Fruit fly (Drosophila melanogaster) whole organism, embryonic: Measurements from ENCODE around the gene ND-B17.

Experiments used
- CG10462 ChIP-seq: fragments of 200-800 bp; sonication (Bioruptor generic); optimal IDR thresholded peaks from 2 replicates; lab custom pipeline; 2016; ENCODE audit warnings: missing biosample characterization, missing genetic modification characterization
- CG15514 ChIP-seq: fragments of 200-800 bp; sonication (Bioruptor generic); optimal IDR thresholded peaks from 3 replicates; lab custom pipeline; 2017; ENCODE audit warnings: missing biosample characterization, missing genetic modification characterization, mild to moderate bottlenecking, moderate library complexity, missing genetic modification reagents
- CG16779 ChIP-seq: fragments of 200-800 bp; sonication (Bioruptor generic); IDR thresholded peaks from 2 replicates; pipeline ENCODE4 v1.3.6; 2022; ENCODE audit warnings: missing biosample characterization, missing genetic modification characterization
- CG17186 ChIP-seq: fragments of 200-800 bp; sonication (Bioruptor generic); optimal IDR thresholded peaks from 3 replicates; lab custom pipeline; 2017; ENCODE audit warnings: missing biosample characterization, missing genetic modification reagents, missing genetic modification characterization
- CG18476 ChIP-seq: fragments of 200-800 bp; sonication (Bioruptor generic); optimal IDR thresholded peaks from 2 replicates; lab custom pipeline; 2016; ENCODE audit warnings: missing biosample characterization, mild to moderate bottlenecking, missing genetic modification characterization
- CG3065 ChIP-seq: fragments of 200-800 bp; sonication (Bioruptor generic); optimal IDR thresholded peaks from 2 replicates; lab custom pipeline; 2016; ENCODE audit warnings: missing biosample characterization, missing genetic modification characterization
- CG31365 ChIP-seq: fragments of 200-800 bp; sonication (Bioruptor generic); optimal IDR thresholded peaks from 2 replicates; lab custom pipeline; 2018; ENCODE audit warnings: missing biosample characterization, mild to moderate bottlenecking, missing genetic modification characterization
- CG3163 ChIP-seq: fragments of 200-800 bp; sonication (Bioruptor generic); optimal IDR thresholded peaks from 3 replicates; lab custom pipeline; 2016; ENCODE audit warnings: missing biosample characterization, missing genetic modification characterization
- CG43689 ChIP-seq: fragments of 200-800 bp; sonication (Bioruptor generic); IDR thresholded peaks from 2 replicates; pipeline ENCODE4 v1.3.6; 2022; ENCODE audit warnings: missing biosample characterization, missing genetic modification characterization
- CG4404 ChIP-seq: fragments of 200-800 bp; sonication (Bioruptor generic); IDR thresholded peaks from 2 replicates; pipeline ENCODE4 v1.3.6; 2022; ENCODE audit warnings: missing biosample characterization, missing genetic modification characterization
- CG6765 ChIP-seq: fragments of 200-800 bp; sonication (Bioruptor generic); optimal IDR thresholded peaks from 3 replicates; lab custom pipeline; 2017; ENCODE audit warnings: missing biosample characterization, mild to moderate bottlenecking, missing genetic modification characterization
- CG7786 ChIP-seq: fragments of 200-800 bp; sonication (Bioruptor generic); optimal IDR thresholded peaks from 2 replicates; lab custom pipeline; 2016; ENCODE audit warnings: missing biosample characterization, missing genetic modification characterization
- CG7987 ChIP-seq: fragments of 200-800 bp; sonication (Bioruptor generic); optimal IDR thresholded peaks from 2 replicates; lab custom pipeline; 2018; ENCODE audit warnings: missing biosample characterization, mild to moderate bottlenecking, missing genetic modification characterization, moderate library complexity
- CG8089 ChIP-seq: fragments of 200-800 bp; sonication (Bioruptor generic); optimal IDR thresholded peaks from 3 replicates; lab custom pipeline; 2016; ENCODE audit warnings: missing biosample characterization, missing genetic modification characterization
- CG9876 ChIP-seq: fragments of 200-800 bp; sonication (Bioruptor generic); optimal IDR thresholded peaks from 2 replicates; lab custom pipeline; 2016; ENCODE audit warnings: missing biosample characterization, missing genetic modification characterization
- D19B ChIP-seq: fragments of 200-800 bp; sonication (Bioruptor generic); optimal IDR thresholded peaks from 2 replicates; lab custom pipeline; 2017; ENCODE audit warnings: missing biosample characterization, mild to moderate bottlenecking, missing genetic modification characterization
- Dbx ChIP-seq: fragments of 200-800 bp; sonication (Bioruptor generic); IDR thresholded peaks from 3 replicates; pipeline ENCODE4 v1.3.6; 2022; ENCODE audit warnings: missing biosample characterization, missing genetic modification characterization
- Fer3 ChIP-seq: fragments of 200-800 bp; sonication (Bioruptor generic); optimal IDR thresholded peaks from 2 replicates; lab custom pipeline; 2018; ENCODE audit warnings: missing biosample characterization, mild to moderate bottlenecking, missing genetic modification characterization, moderate library complexity
- Kr ChIP-seq: fragments of 200-800 bp; sonication (Bioruptor generic); optimal IDR thresholded peaks from 2 replicates; lab custom pipeline; 2017; ENCODE audit warnings: missing biosample characterization, mild to moderate bottlenecking, missing genetic modification characterization
- MTF-1 ChIP-seq: fragments of 200-800 bp; sonication (Bioruptor generic); optimal IDR thresholded peaks from 2 replicates; lab custom pipeline; 2018; ENCODE audit warnings: missing biosample characterization, mild to moderate bottlenecking, missing genetic modification characterization, borderline replicate concordance
- Max ChIP-seq: fragments of 200-800 bp; sonication (Bioruptor generic); optimal IDR thresholded peaks from 2 replicates; lab custom pipeline; 2016; ENCODE audit warnings: missing biosample characterization, mild to moderate bottlenecking, missing genetic modification characterization
- NFAT ChIP-seq: fragments of 200-800 bp; sonication (Bioruptor generic); IDR thresholded peaks from 2 replicates; pipeline ENCODE4 v1.3.6; 2022; ENCODE audit warnings: missing biosample characterization, missing genetic modification characterization
- Ptx1 ChIP-seq: fragments of 200-800 bp; sonication (Bioruptor generic); IDR thresholded peaks from 2 replicates; pipeline ENCODE4 v1.3.6; 2022; ENCODE audit warnings: missing biosample characterization, missing genetic modification characterization
- Spps ChIP-seq: fragments of 200-800 bp; sonication (Bioruptor generic); optimal IDR thresholded peaks from 2 replicates; lab custom pipeline; 2018; ENCODE audit warnings: missing biosample characterization, mild to moderate bottlenecking, missing genetic modification characterization
- TFAM ChIP-seq: fragments of 200-800 bp; sonication (Bioruptor generic); optimal IDR thresholded peaks from 2 replicates; lab custom pipeline; 2017; ENCODE audit warnings: missing biosample characterization, missing genetic modification characterization, inconsistent platforms
- ab ChIP-seq: fragments of 200-800 bp; sonication (Bioruptor generic); optimal IDR thresholded peaks from 2 replicates; lab custom pipeline; 2016; ENCODE audit warnings: missing biosample characterization, missing genetic modification characterization
- ash1 ChIP-seq: fragments of 200-800 bp; sonication (Bioruptor generic); optimal IDR thresholded peaks from 2 replicates; lab custom pipeline; 2018; ENCODE audit warnings: missing biosample characterization, mild to moderate bottlenecking, missing genetic modification characterization
- bcd ChIP-seq: fragments of 200-800 bp; sonication (Bioruptor generic); optimal IDR thresholded peaks from 2 replicates; lab custom pipeline; 2017; ENCODE audit warnings: missing biosample characterization, mild to moderate bottlenecking, missing genetic modification characterization
- cg ChIP-seq: fragments of 200-800 bp; sonication (Bioruptor generic); optimal IDR thresholded peaks from 3 replicates; lab custom pipeline; 2019; ENCODE audit warnings: missing biosample characterization, mild to moderate bottlenecking, missing genetic modification characterization, moderate library complexity
- croc ChIP-seq: fragments of 200-800 bp; sonication (Bioruptor generic); conservative IDR thresholded peaks from 3 replicates; pipeline ENCODE4 v1.3.6; 2022; ENCODE audit warnings: missing biosample characterization, missing genetic modification characterization
- dmrt11E ChIP-seq: fragments of 200-800 bp; sonication (Bioruptor generic); optimal IDR thresholded peaks from 3 replicates; lab custom pipeline; 2018; ENCODE audit warnings: missing biosample characterization, mild to moderate bottlenecking, missing genetic modification characterization, moderate library complexity
- eyg ChIP-seq: fragments of 200-800 bp; sonication (Bioruptor generic); optimal IDR thresholded peaks from 3 replicates; lab custom pipeline; 2016; ENCODE audit warnings: missing biosample characterization, missing genetic modification characterization
- grau ChIP-seq: fragments of 200-800 bp; optimal IDR thresholded peaks from 3 replicates; lab custom pipeline; 2019; ENCODE audit warnings: missing biosample characterization, mild to moderate bottlenecking, missing genetic modification characterization, moderate library complexity
- gt ChIP-seq: fragments of 200-800 bp; sonication (Bioruptor generic); IDR thresholded peaks from 2 replicates; pipeline ENCODE4 v1.3.6; 2022; ENCODE audit warnings: missing biosample characterization, missing genetic modification characterization
- hb ChIP-seq: fragments of 200-800 bp; sonication (Bioruptor generic); IDR thresholded peaks from 3 replicates; pipeline ENCODE4 v1.3.6; 2022; ENCODE audit warnings: missing biosample characterization, missing genetic modification characterization; ENCODE audit not compliant: partially characterized antibody
- klu ChIP-seq: fragments of 200-800 bp; sonication (Bioruptor generic); IDR thresholded peaks from 2 replicates; pipeline ENCODE4 v1.3.6; 2022; ENCODE audit warnings: missing biosample characterization, missing genetic modification characterization
- mld ChIP-seq: fragments of 200-800 bp; sonication (Bioruptor generic); IDR thresholded peaks from 3 replicates; pipeline ENCODE4 v1.3.6; 2022; ENCODE audit warnings: missing biosample characterization, missing genetic modification characterization; ENCODE audit not compliant: partially characterized antibody
- nau ChIP-seq: fragments of 200-800 bp; sonication (Bioruptor generic); optimal IDR thresholded peaks from 3 replicates; lab custom pipeline; 2017; ENCODE audit warnings: missing biosample characterization, mild to moderate bottlenecking, missing genetic modification characterization, missing genetic modification reagents
- nerfin-2 ChIP-seq: fragments of 200-800 bp; sonication (Bioruptor generic); IDR thresholded peaks from 2 replicates; pipeline ENCODE4 v1.3.6; 2022; ENCODE audit warnings: missing biosample characterization, missing genetic modification characterization; ENCODE audit not compliant: partially characterized antibody
- prd ChIP-seq, 3 experiments: fragments of >200 bp in 2 of 3; fragments of 200-800 bp in 1 of 3; sonication (Bioruptor generic) in 1 of 3; optimal IDR thresholded peaks in 2 of 3; IDR thresholded peaks in 1 of 3; 2 replicates in 2 of 3; 3 replicates in 1 of 3; pipeline versions ENCODE4 v1.3.6 to Lab custom; 2017 to 2022; ENCODE audit warnings: missing biosample characterization in 1 of 3, missing genetic modification characterization in 1 of 3
- row ChIP-seq: fragments of 200-800 bp; sonication (Bioruptor generic); IDR thresholded peaks from 3 replicates; pipeline ENCODE4 v1.3.6; 2022; ENCODE audit warnings: missing biosample characterization, missing genetic modification characterization
- salm ChIP-seq: fragments of 200-800 bp; sonication (Bioruptor generic); optimal IDR thresholded peaks from 2 replicates; lab custom pipeline; 2018; ENCODE audit warnings: missing biosample characterization, mild to moderate bottlenecking, missing genetic modification characterization
- sd ChIP-seq: fragments of 200-800 bp; sonication (Bioruptor generic); optimal IDR thresholded peaks from 3 replicates; lab custom pipeline; 2018; ENCODE audit warnings: missing biosample characterization, mild to moderate bottlenecking, missing genetic modification characterization, moderate library complexity
- seq ChIP-seq: fragments of 200-800 bp; sonication (Bioruptor generic); IDR thresholded peaks from 2 replicates; pipeline ENCODE4 v1.3.6; 2022; ENCODE audit warnings: missing biosample characterization, missing genetic modification characterization
- slp2 ChIP-seq: fragments of 200-800 bp; sonication (Bioruptor generic); optimal IDR thresholded peaks from 2 replicates; lab custom pipeline; 2016; ENCODE audit warnings: missing biosample characterization, missing genetic modification characterization
- stc ChIP-seq: fragments of 200-800 bp; sonication (Bioruptor generic); IDR thresholded peaks from 2 replicates; pipeline ENCODE4 v1.3.6; 2022; ENCODE audit warnings: missing biosample characterization, missing genetic modification characterization
- tll ChIP-seq, 2 experiments: fragments of 200-800 bp in 1 of 2; fragments of >200 bp in 1 of 2; sonication (Bioruptor generic) in 1 of 2; optimal IDR thresholded peaks; 2 replicates each; lab custom pipeline; 2017 to 2019; ENCODE audit warnings: missing biosample characterization in 2 of 2, missing genetic modification characterization in 2 of 2, mild to moderate bottlenecking in 1 of 2, moderate library complexity in 1 of 2
- vvl ChIP-seq: fragments of 200-800 bp; sonication (Bioruptor generic); IDR thresholded peaks from 2 replicates; pipeline ENCODE4 v1.3.6; 2022; ENCODE audit warnings: missing biosample characterization, missing genetic modification characterization

The ND-B17 gene

dm6 chr2L:15746600-15747393 is 4.1 kb downstream of the ND-B17 start (continued):
- peak; percentile 97 for TF ChIP-seq dmrt11E (tag; lab: Kevin White, UChicago)
- peak; percentile 37 for TF ChIP-seq Kr (GFP tag; lab: Kevin White, UChicago)
- TF ChIP-seq CG3163 (GFP tag; lab: Kevin White, UChicago), result no peak
- peak; percentile 80 for TF ChIP-seq salm (tag; lab: Kevin White, UChicago)
- no peak for TF ChIP-seq eyg (GFP tag; lab: Kevin White, UChicago)
- TF ChIP-seq CG43689, result no peak
- peak; percentile 71 for TF ChIP-seq seq
- no peak for TF ChIP-seq nau (GFP tag; lab: Kevin White, UChicago)
- no peak for TF ChIP-seq TFAM (GFP tag; lab: Kevin White, UChicago)
- TF ChIP-seq mld, result no peak
- TF ChIP-seq CG10462 (GFP tag; lab: Kevin White, UChicago), result peak; percentile 68
- peak; percentile 62 for TF ChIP-seq NFAT (GFP tag; lab: Robert Waterston, UW)
- TF ChIP-seq grau, result peak; percentile 95
- TF ChIP-seq D19B (GFP tag; lab: Kevin White, UChicago), result peak; percentile 84
- peak; percentile 75 for TF ChIP-seq stc (GFP tag; lab: Robert Waterston, UW)
- no peak for TF ChIP-seq CG7786 (GFP tag; lab: Kevin White, UChicago)
- TF ChIP-seq Fer3 (tag; lab: Kevin White, UChicago), result peak; percentile 84
- TF ChIP-seq Max (GFP tag; lab: Kevin White, UChicago), result peak; percentile 61
- no peak for TF ChIP-seq ab (GFP tag; lab: Kevin White, UChicago)
- TF ChIP-seq CG6765, result peak; percentile 82
- TF ChIP-seq CG16779 (GFP tag; lab: Robert Waterston, UW), result no peak
- peak; percentile 29 for TF ChIP-seq MTF-1 (GFP tag; lab: Kevin White, UChicago)
- no peak for TF ChIP-seq cg
- peak; percentile 80 for TF ChIP-seq croc (GFP tag; lab: Robert Waterston, UW)
- peak; percentile 22 for TF ChIP-seq CG7987 (GFP tag; lab: Kevin White, UChicago)
- TF ChIP-seq sd (tag; lab: Kevin White, UChicago), result peak; percentile 66
- TF ChIP-seq CG8089 (GFP tag; lab: Kevin White, UChicago), result no peak
- TF ChIP-seq prd (optimal IDR thresholded peaks at IDR 0.05; lab: Kevin White, UChicago), result no peak
- TF ChIP-seq prd (GFP tag; IDR thresholded peaks at IDR 0.05; lab: Robert Waterston, UW), result peak; percentile 80
- TF ChIP-seq CG15514, result peak; percentile 60
- peak; percentile 92 for TF ChIP-seq bcd (GFP tag; lab: Kevin White, UChicago)
- TF ChIP-seq ash1 (GFP tag; lab: Kevin White, UChicago), result no peak
- TF ChIP-seq slp2 (GFP tag; lab: Kevin White, UChicago), result peak; percentile 5
- peak; percentile 66 for TF ChIP-seq gt
- no peak for TF ChIP-seq CG31365 (tag; lab: Kevin White, UChicago)
- peak; percentile 89 for TF ChIP-seq row (GFP tag; lab: Robert Waterston, UW)
- no peak for TF ChIP-seq hb (GFP tag; lab: Robert Waterston, UW)
- TF ChIP-seq Spps (tag; lab: Kevin White, UChicago), result peak; percentile 88
- peak; percentile 79 for TF ChIP-seq Dbx (GFP tag; lab: Robert Waterston, UW)
- TF ChIP-seq CG17186, result no peak
- TF ChIP-seq Ptx1 (GFP tag; lab: Robert Waterston, UW), result peak; percentile 87
- peak; percentile 83 for TF ChIP-seq vvl (GFP tag; lab: Robert Waterston, UW)
- no peak for TF ChIP-seq CG9876
- TF ChIP-seq tll (GFP tag; optimal IDR thresholded peaks at IDR 0.05; lab: Kevin White, UChicago), result peak in 1 of 2 experiments; percentile 6
- peak; percentile 73 for TF ChIP-seq CG18476 (GFP tag; lab: Kevin White, UChicago)
- peak; percentile 75; the same call in 1 of the 2 replicates for TF ChIP-seq klu (GFP tag; lab: Robert Waterston, UW)
- peak; percentile 82 for TF ChIP-seq CG3065 (GFP tag; lab: Kevin White, UChicago)
- no peak; the same call in none of the 2 replicates for TF ChIP-seq CG4404 (GFP tag; lab: Robert Waterston, UW)
- no peak for TF ChIP-seq nerfin-2
